Worm (Caenorhabditis elegans) whole organism, late embryonic: ENCODE data around the gene oac-22.

Experiments used
- ceh-30 ChIP-seq: fragments of 150-350 bp; optimal IDR thresholded peaks from 2 replicates; lab custom pipeline; 2014; ENCODE audit warnings: missing biosample characterization, missing genetic modification characterization
- ceh-31 ChIP-seq: sonication (generic microtip); optimal IDR thresholded peaks from 2 replicates; lab custom pipeline; 2016; ENCODE audit warnings: missing genetic modification characterization, missing compliant biosample characterization
- che-1 ChIP-seq: sonication (generic microtip); optimal IDR thresholded peaks from 2 replicates; lab custom pipeline; 2016; ENCODE audit warnings: mild to moderate bottlenecking, missing genetic modification characterization, missing compliant biosample characterization
- dmd-4 ChIP-seq: sonication (generic microtip); optimal IDR thresholded peaks from 2 replicates; lab custom pipeline; 2016; ENCODE audit warnings: borderline replicate concordance, missing genetic modification characterization, missing compliant biosample characterization
- dve-1 ChIP-seq: sonication (generic microtip); optimal IDR thresholded peaks from 2 replicates; lab custom pipeline; 2017; ENCODE audit warnings: antibody characterized with exemption, mild to moderate bottlenecking, missing genetic modification characterization, missing compliant biosample characterization
- elt-4 ChIP-seq: sonication (generic microtip); optimal IDR thresholded peaks from 2 replicates; lab custom pipeline; 2016; ENCODE audit warnings: missing genetic modification characterization, missing compliant biosample characterization
- hlh-6 ChIP-seq: sonication (generic microtip); optimal IDR thresholded peaks from 2 replicates; lab custom pipeline; 2016; ENCODE audit warnings: missing genotype, missing genetic modification characterization, missing compliant biosample characterization
- sox-4 ChIP-seq: sonication (generic microtip); optimal IDR thresholded peaks from 2 replicates; lab custom pipeline; 2017; ENCODE audit warnings: mild to moderate bottlenecking, missing genetic modification characterization, inconsistent platforms, missing compliant biosample characterization

ce11 chrIV:3912598-3912997, 27.1 kb downstream of the oac-22 start, which contains the start of gene F56D6.20:
- no peak for TF ChIP-seq ceh-30 (tag; lab: Kevin White, UChicago)
- no peak for TF ChIP-seq dmd-4 (tag; lab: Kevin White, UChicago)
- TF ChIP-seq ceh-31 (tag; lab: Kevin White, UChicago): no peak
- no peak for TF ChIP-seq sox-4 (tag; lab: Kevin White, UChicago)
- TF ChIP-seq elt-4 (tag; lab: Kevin White, UChicago): no peak
- no peak for TF ChIP-seq hlh-6 (tag; lab: Kevin White, UChicago)
- no peak for TF ChIP-seq dve-1
- TF ChIP-seq che-1 (tag; lab: Kevin White, UChicago): no peak
